ENCODE assay signal across 1 fruit fly cellular context in genomic region chr2L:9633811-9634436, dm6.
TF ChIP-seq lines count a peak whose summit lies in the region.

Gene Apoltp (plus strand): TSS chr2L:9634179.

TF ChIP-seq in whole organism, embryonic, 481 proteins besides CTCF, POLR2A, EP300 and RAD21 (continued from another document):
- TF ChIP-seq CG10267 (tag; optimal IDR thresholded peaks at IDR 0.05; lab: Kevin White, UChicago) (peak; percentile 63), CG13894 (tag; optimal IDR thresholded peaks at IDR 0.05; lab: Kevin White, UChicago) (peak; percentile 92), cg (GFP tag; optimal IDR thresholded peaks at IDR 0.05; lab: Kevin White, UChicago) (no peak), Chrac-16 (GFP tag; optimal IDR thresholded peaks at IDR 0.05; lab: Kevin White, UChicago) (peak; percentile 19), CG14710 (tag; optimal IDR thresholded peaks at IDR 0.05; lab: Kevin White, UChicago) (no peak), ap (GFP tag; IDR thresholded peaks at IDR 0.05; lab: Robert Waterston, UW) (no peak), CG12071 (GFP tag; optimal IDR thresholded peaks at IDR 0.05; lab: Kevin White, UChicago) (peak; percentile 16), dm (GFP tag; optimal IDR thresholded peaks at IDR 0.05; lab: Kevin White, UChicago) (no peak), Hr3 (GFP tag; optimal IDR thresholded peaks at IDR 0.05; lab: Kevin White, UChicago) (peak; percentile 37), chinmo (GFP tag; IDR thresholded peaks at IDR 0.05; lab: Robert Waterston, UW; ENCODE audit: partially characterized antibody) (no peak), sr (GFP tag; IDR thresholded peaks at IDR 0.05; lab: Robert Waterston, UW) (peak; percentile 24; the same call in 1 of the 3 replicates), stwl (tag; optimal IDR thresholded peaks at IDR 0.05; lab: Kevin White, UChicago) (no peak), CG14860 (GFP tag; IDR thresholded peaks at IDR 0.05; lab: Robert Waterston, UW; ENCODE audit: partially characterized antibody) (no peak), prd (optimal IDR thresholded peaks at IDR 0.05; lab: Kevin White, UChicago) (no peak), prd (GFP tag; IDR thresholded peaks at IDR 0.05; lab: Robert Waterston, UW) (peak; percentile 82), fd3F (GFP tag; optimal IDR thresholded peaks at IDR 0.05; lab: Kevin White, UChicago) (no peak), tll (GFP tag; optimal IDR thresholded peaks at IDR 0.05; lab: Kevin White, UChicago) (no peak), CG1647 (GFP tag; optimal IDR thresholded peaks at IDR 0.05; lab: Kevin White, UChicago) (peak; percentile 1), CG10565 (GFP tag; optimal IDR thresholded peaks at IDR 0.05; lab: Kevin White, UChicago) (no peak), chn (GFP tag; optimal IDR thresholded peaks at IDR 0.05; lab: Kevin White, UChicago) (no peak), Elba2 (GFP tag; optimal IDR thresholded peaks at IDR 0.05; lab: Kevin White, UChicago) (no peak), CG4404 (GFP tag; IDR thresholded peaks at IDR 0.05; lab: Robert Waterston, UW) (peak; percentile 42; the same call in 1 of the 2 replicates), Nf-YA (GFP tag; IDR thresholded peaks at IDR 0.05; lab: Robert Waterston, UW) (peak; percentile 63), emc (GFP tag; optimal IDR thresholded peaks at IDR 0.05; lab: Kevin White, UChicago) (no peak), Spps (tag; optimal IDR thresholded peaks at IDR 0.05; lab: Kevin White, UChicago) (peak; percentile 41), CG7271 (tag; optimal IDR thresholded peaks at IDR 0.05; lab: Kevin White, UChicago) (peak; percentile 6), CG12236 (GFP tag; optimal IDR thresholded peaks at IDR 0.05; lab: Kevin White, UChicago) (no peak), eve (GFP tag; optimal IDR thresholded peaks at IDR 0.05; lab: Kevin White, UChicago) (peak in 1 of 2 experiments; percentile 63), CG10147 (GFP tag; optimal IDR thresholded peaks at IDR 0.05; lab: Kevin White, UChicago) (no peak), repo (GFP tag; optimal IDR thresholded peaks at IDR 0.05; lab: Kevin White, UChicago) (no peak), CG10366 (GFP tag; IDR thresholded peaks at IDR 0.05; lab: Robert Waterston, UW) (peak; percentile 70), zen2 (GFP tag; IDR thresholded peaks at IDR 0.05; lab: Robert Waterston, UW; ENCODE audit: partially characterized antibody) (no peak), CG3726 (GFP tag; IDR thresholded peaks at IDR 0.05; lab: Robert Waterston, UW) (0 out of 3 replicates have a peak, but pooled peaks have one; percentile 12), Hmr (GFP tag; optimal IDR thresholded peaks at IDR 0.05; lab: Kevin White, UChicago) (peak; percentile 86), Hsf (GFP tag; optimal IDR thresholded peaks at IDR 0.05; lab: Kevin White, UChicago) (peak; percentile 19), Sox102F (GFP tag; optimal IDR thresholded peaks at IDR 0.05; lab: Kevin White, UChicago) (peak; percentile 66), stc (GFP tag; IDR thresholded peaks at IDR 0.05; lab: Robert Waterston, UW) (peak; percentile 56; the same call in 1 of the 2 replicates), CG12219 (GFP tag; optimal IDR thresholded peaks at IDR 0.05; lab: Kevin White, UChicago) (peak; percentile 34), ftz-f1 (GFP tag; optimal IDR thresholded peaks at IDR 0.05; lab: Kevin White, UChicago) (no peak), cas (GFP tag; IDR thresholded peaks at IDR 0.05; lab: Robert Waterston, UW) (no peak), caup (GFP tag; optimal IDR thresholded peaks at IDR 0.05; lab: Kevin White, UChicago; ENCODE audit: severe bottlenecking) (peak; percentile 83), Hr39 (optimal IDR thresholded peaks at IDR 0.05; lab: Kevin White, UChicago) (no peak), pros (GFP tag; optimal IDR thresholded peaks at IDR 0.05; lab: Kevin White, UChicago) (no peak), CG1233 (GFP tag; optimal IDR thresholded peaks at IDR 0.05; lab: Kevin White, UChicago) (peak; percentile 27), D (optimal IDR thresholded peaks at IDR 0.05; lab: Kevin White, UChicago) (no peak), D (GFP tag; optimal IDR thresholded peaks at IDR 0.05; lab: Kevin White, UChicago) (peak; percentile 54), CG7839 (tag; optimal IDR thresholded peaks at IDR 0.05; lab: Kevin White, UChicago) (peak; percentile 83), org-1 (GFP tag; optimal IDR thresholded peaks at IDR 0.05; lab: Kevin White, UChicago) (peak; percentile 63), Doc2 (GFP tag; IDR thresholded peaks at IDR 0.05; lab: Robert Waterston, UW) (no peak), cwo (GFP tag; optimal IDR thresholded peaks at IDR 0.05; lab: Kevin White, UChicago) (peak; percentile 84), HLH3B (GFP tag; IDR thresholded peaks at IDR 0.05; lab: Robert Waterston, UW) (peak; percentile 79; the same call in 1 of the 2 replicates), run (tag; optimal IDR thresholded peaks at IDR 0.05; lab: Kevin White, UChicago) (peak; percentile 39), CG1603 (tag; optimal IDR thresholded peaks at IDR 0.05; lab: Kevin White, UChicago) (no peak), Adf1 (GFP tag; IDR thresholded peaks at IDR 0.05; lab: Robert Waterston, UW) (peak; percentile 50; the same call in 1 of the 2 replicates), Trl (optimal IDR thresholded peaks at IDR 0.05; lab: Kevin White, UChicago) (no peak), Trl (GFP tag; optimal IDR thresholded peaks at IDR 0.05; lab: Kevin White, UChicago) (peak; percentile 20), gsb-n (tag; optimal IDR thresholded peaks at IDR 0.05; lab: Kevin White, UChicago) (peak; percentile 36), slou (GFP tag; optimal IDR thresholded peaks at IDR 0.05; lab: Kevin White, UChicago) (peak; percentile 73), wek (GFP tag; optimal IDR thresholded peaks at IDR 0.05; lab: Kevin White, UChicago) (no peak), GATAe (GFP tag; conservative IDR thresholded peaks at IDR 0.05; lab: Robert Waterston, UW) (no peak), hbn (GFP tag; IDR thresholded peaks at IDR 0.05; lab: Robert Waterston, UW; ENCODE audit: partially characterized antibody) (no peak), CG3163 (GFP tag; optimal IDR thresholded peaks at IDR 0.05; lab: Kevin White, UChicago) (no peak), CG7357 (GFP tag; IDR thresholded peaks at IDR 0.05; lab: Robert Waterston, UW) (0 out of 3 replicates have a peak, but pooled peaks have one; percentile 32), tio (GFP tag; optimal IDR thresholded peaks at IDR 0.05; lab: Kevin White, UChicago) (peak; percentile 1), crol (GFP tag; IDR thresholded peaks at IDR 0.05; lab: Robert Waterston, UW) (no peak), knrl (GFP tag; IDR thresholded peaks at IDR 0.05; lab: Robert Waterston, UW; ENCODE audit: partially characterized antibody) (no peak), Lhr (GFP tag; optimal IDR thresholded peaks at IDR 0.05; lab: Kevin White, UChicago) (no peak), zfh2 (GFP tag; optimal IDR thresholded peaks at IDR 0.05; lab: Kevin White, UChicago) (no peak), Rfx (GFP tag; IDR thresholded peaks at IDR 0.05; lab: Robert Waterston, UW) (peak; percentile 78), bcd (GFP tag; optimal IDR thresholded peaks at IDR 0.05; lab: Kevin White, UChicago) (peak; percentile 74), CkIIα-i1 (GFP tag; IDR thresholded peaks at IDR 0.05; lab: Robert Waterston, UW) (no peak), CG9876 (GFP tag; optimal IDR thresholded peaks at IDR 0.05; lab: Kevin White, UChicago) (no peak), Ets97D (GFP tag; optimal IDR thresholded peaks at IDR 0.05; lab: Kevin White, UChicago) (peak; percentile 84), trem (tag; optimal IDR thresholded peaks at IDR 0.05; lab: Kevin White, UChicago) (peak; percentile 52), H2.0 (GFP tag; IDR thresholded peaks at IDR 0.05; lab: Robert Waterston, UW) (peak; percentile 49), CG1792 (GFP tag; optimal IDR thresholded peaks at IDR 0.05; lab: Kevin White, UChicago) (no peak), onecut (GFP tag; IDR thresholded peaks at IDR 0.05; lab: Robert Waterston, UW) (peak; percentile 45), CG15514 (GFP tag; optimal IDR thresholded peaks at IDR 0.05; lab: Kevin White, UChicago) (peak; percentile 76), jumu (GFP tag; optimal IDR thresholded peaks at IDR 0.05; lab: Kevin White, UChicago) (no peak), ssp (GFP tag; IDR thresholded peaks at IDR 0.05; lab: Robert Waterston, UW) (peak; percentile 52), CG17328 (GFP tag; IDR thresholded peaks at IDR 0.05; lab: Robert Waterston, UW) (peak; percentile 70), Lim3 (GFP tag; IDR thresholded peaks at IDR 0.05; lab: Robert Waterston, UW) (0 out of 2 replicates have a peak, but pooled peaks have one; percentile 6), sens (GFP tag; lab: Kevin White, UChicago) (peak; percentile 46), CG7928 (GFP tag; optimal IDR thresholded peaks at IDR 0.05; lab: Kevin White, UChicago) (peak; percentile 10), scrt (GFP tag; optimal IDR thresholded peaks at IDR 0.05; lab: Kevin White, UChicago) (peak; percentile 72), CG17359 (tag; optimal IDR thresholded peaks at IDR 0.05; lab: Kevin White, UChicago) (peak; percentile 81), CG32767 (GFP tag; IDR thresholded peaks at IDR 0.05; lab: Robert Waterston, UW) (0 out of 2 replicates have a peak, but pooled peaks have one; percentile 32), CG6791 (GFP tag; IDR thresholded peaks at IDR 0.05; lab: Robert Waterston, UW; ENCODE audit: partially characterized antibody) (no peak), CG11093 (GFP tag; IDR thresholded peaks at IDR 0.05; lab: Robert Waterston, UW) (peak; percentile 45; the same call in 1 of the 3 replicates), CG4360 (GFP tag; IDR thresholded peaks at IDR 0.05; lab: Robert Waterston, UW) (no peak), CG11398 (GFP tag; optimal IDR thresholded peaks at IDR 0.05; lab: Kevin White, UChicago) (no peak), CG14050 (GFP tag; IDR thresholded peaks at IDR 0.05; lab: Robert Waterston, UW) (peak; percentile 39; the same call in 2 of the 3 replicates), CG13624 (GFP tag; optimal IDR thresholded peaks at IDR 0.05; lab: Kevin White, UChicago) (no peak), Aef1 (GFP tag; IDR thresholded peaks at IDR 0.05; lab: Robert Waterston, UW) (peak; percentile 61), Usf (GFP tag; optimal IDR thresholded peaks at IDR 0.05; lab: Kevin White, UChicago) (peak; percentile 4), Jarid2 (GFP tag; optimal IDR thresholded peaks at IDR 0.05; lab: Kevin White, UChicago) (peak; percentile 32), tx (GFP tag; optimal IDR thresholded peaks at IDR 0.05; lab: Kevin White, UChicago) (no peak), CG2889 (GFP tag; IDR thresholded peaks at IDR 0.05; lab: Robert Waterston, UW) (peak; percentile 45; the same call in 1 of the 3 replicates), CG9797 (GFP tag; optimal IDR thresholded peaks at IDR 0.05; lab: Kevin White, UChicago) (no peak), CG8388 (GFP tag; optimal IDR thresholded peaks at IDR 0.05; lab: Kevin White, UChicago) (peak; percentile 9), chif (GFP tag; optimal IDR thresholded peaks at IDR 0.05; lab: Kevin White, UChicago) (no peak), br (optimal IDR thresholded peaks at IDR 0.05; lab: Kevin White, UChicago) (no peak), CG18599 (GFP tag; optimal IDR thresholded peaks at IDR 0.05; lab: Kevin White, UChicago) (peak; percentile 96), CG6689 (GFP tag; IDR thresholded peaks at IDR 0.05; lab: Robert Waterston, UW) (peak; percentile 64), CG16863 (GFP tag; optimal IDR thresholded peaks at IDR 0.05; lab: Kevin White, UChicago) (no peak), grn (GFP tag; optimal IDR thresholded peaks at IDR 0.05; lab: Kevin White, UChicago) (peak; percentile 68)
